Worm (Caenorhabditis elegans) whole organism, late embryonic: Measurements from ENCODE around the gene pigm-1.

ENCODE experiments used
- C38D4.7 ChIP-seq: fragments of 200-800 bp; sonication (Bioruptor generic); optimal IDR thresholded peaks from 2 replicates; lab custom pipeline; 2018; ENCODE audit warnings: mild to moderate bottlenecking, missing genetic modification characterization, moderate library complexity, missing compliant biosample characterization
- F13H6.1 ChIP-seq: sonication (generic microtip); optimal IDR thresholded peaks from 2 replicates; lab custom pipeline; 2016; ENCODE audit warnings: missing genetic modification characterization, missing compliant biosample characterization
- K09A11.1 ChIP-seq: sonication (generic microtip); optimal IDR thresholded peaks from 2 replicates; lab custom pipeline; 2017; ENCODE audit warnings: antibody characterized with exemption, mild to moderate bottlenecking, missing genetic modification characterization, missing compliant biosample characterization; ENCODE audit not compliant: insufficient read depth
- ceh-18 ChIP-seq: sonication (generic microtip); optimal IDR thresholded peaks from 2 replicates; lab custom pipeline; 2016; ENCODE audit warnings: missing genetic modification characterization, missing compliant biosample characterization
- ceh-2 ChIP-seq: sonication (generic microtip); optimal IDR thresholded peaks from 2 replicates; lab custom pipeline; 2016; ENCODE audit warnings: missing genotype, missing genetic modification characterization, missing compliant biosample characterization
- ceh-22 ChIP-seq: sonication (generic microtip); optimal IDR thresholded peaks from 2 replicates; lab custom pipeline; 2017; ENCODE audit warnings: missing biosample characterization, missing genetic modification characterization
- ceh-30 ChIP-seq: fragments of 150-350 bp; optimal IDR thresholded peaks from 2 replicates; lab custom pipeline; 2014; ENCODE audit warnings: missing biosample characterization, missing genetic modification characterization
- ceh-31 ChIP-seq: sonication (generic microtip); optimal IDR thresholded peaks from 2 replicates; lab custom pipeline; 2016; ENCODE audit warnings: missing genetic modification characterization, missing compliant biosample characterization
- ceh-34 ChIP-seq: sonication (generic microtip); optimal IDR thresholded peaks from 2 replicates; lab custom pipeline; 2016; ENCODE audit warnings: mild to moderate bottlenecking, missing genetic modification characterization, missing compliant biosample characterization
- ceh-48 ChIP-seq: sonication (generic microtip); optimal IDR thresholded peaks from 2 replicates; lab custom pipeline; 2016; ENCODE audit warnings: missing genetic modification characterization, inconsistent platforms, missing compliant biosample characterization
- ceh-6 ChIP-seq: fragments of 200-800 bp; sonication (Bioruptor generic); optimal IDR thresholded peaks from 2 replicates; lab custom pipeline; 2018; ENCODE audit warnings: mild to moderate bottlenecking, missing genetic modification characterization, missing compliant biosample characterization
- dmd-4 ChIP-seq: sonication (generic microtip); optimal IDR thresholded peaks from 2 replicates; lab custom pipeline; 2016; ENCODE audit warnings: borderline replicate concordance, missing genetic modification characterization, missing compliant biosample characterization
- dve-1 ChIP-seq: sonication (generic microtip); optimal IDR thresholded peaks from 2 replicates; lab custom pipeline; 2017; ENCODE audit warnings: antibody characterized with exemption, mild to moderate bottlenecking, missing genetic modification characterization, missing compliant biosample characterization
- elt-2 ChIP-seq: sonication (generic microtip); optimal IDR thresholded peaks from 2 replicates; lab custom pipeline; 2016; ENCODE audit warnings: missing genetic modification reagents, missing genetic modification characterization, missing compliant biosample characterization
- elt-4 ChIP-seq: sonication (generic microtip); optimal IDR thresholded peaks from 2 replicates; lab custom pipeline; 2016; ENCODE audit warnings: missing genetic modification characterization, missing compliant biosample characterization
- eyg-1 ChIP-seq: sonication (generic microtip); optimal IDR thresholded peaks from 2 replicates; lab custom pipeline; 2016; ENCODE audit warnings: missing genotype, missing genetic modification characterization, missing compliant biosample characterization
- fkh-10 ChIP-seq: fragments of 150-350 bp; optimal IDR thresholded peaks from 2 replicates; lab custom pipeline; 2014; ENCODE audit warnings: missing biosample characterization, missing genetic modification reagents, missing genetic modification characterization
- fkh-6 ChIP-seq: sonication (generic microtip); optimal IDR thresholded peaks from 2 replicates; lab custom pipeline; 2016; ENCODE audit warnings: missing genetic modification characterization, missing compliant biosample characterization
- gmeb-2 ChIP-seq: sonication (generic microtip); optimal IDR thresholded peaks from 2 replicates; lab custom pipeline; 2016; ENCODE audit warnings: missing genetic modification characterization, inconsistent platforms, missing compliant biosample characterization
- hlh-13 ChIP-seq: fragments of 200-800 bp; sonication (Bioruptor generic); optimal IDR thresholded peaks from 2 replicates; lab custom pipeline; 2018; ENCODE audit warnings: mild to moderate bottlenecking, missing genetic modification characterization, missing compliant biosample characterization
- hlh-15 ChIP-seq: sonication (generic microtip); optimal IDR thresholded peaks from 2 replicates; lab custom pipeline; 2016; ENCODE audit warnings: missing genetic modification characterization, missing compliant biosample characterization
- hlh-30 ChIP-seq: sonication (generic microtip); optimal IDR thresholded peaks from 2 replicates; lab custom pipeline; 2017; ENCODE audit warnings: antibody characterized with exemption, missing genetic modification characterization, missing compliant biosample characterization; ENCODE audit not compliant: insufficient read depth
- hlh-6 ChIP-seq: sonication (generic microtip); optimal IDR thresholded peaks from 2 replicates; lab custom pipeline; 2016; ENCODE audit warnings: missing genotype, missing genetic modification characterization, missing compliant biosample characterization
- madf-2 ChIP-seq: sonication (generic microtip); optimal IDR thresholded peaks from 2 replicates; lab custom pipeline; 2017; ENCODE audit warnings: missing genetic modification characterization, missing compliant biosample characterization
- mec-3 ChIP-seq: sonication (generic microtip); optimal IDR thresholded peaks from 2 replicates; lab custom pipeline; 2016; ENCODE audit warnings: borderline replicate concordance, missing genetic modification characterization, missing compliant biosample characterization
- nhr-232 ChIP-seq: sonication (generic microtip); optimal IDR thresholded peaks from 2 replicates; lab custom pipeline; 2016; ENCODE audit warnings: missing genetic modification characterization, missing compliant biosample characterization
- npax-4 ChIP-seq: sonication (generic microtip); optimal IDR thresholded peaks from 2 replicates; lab custom pipeline; 2016; ENCODE audit warnings: missing genetic modification characterization, missing compliant biosample characterization
- odd-2 ChIP-seq: sonication (generic microtip); optimal IDR thresholded peaks from 2 replicates; lab custom pipeline; 2017; ENCODE audit warnings: antibody characterized with exemption, mild to moderate bottlenecking, missing genetic modification characterization, missing compliant biosample characterization
- pag-3 ChIP-seq: sonication (generic microtip); optimal IDR thresholded peaks from 2 replicates; lab custom pipeline; 2016; ENCODE audit warnings: missing compliant biosample characterization, missing genetic modification characterization, borderline replicate concordance
- pat-9 ChIP-seq: fragments of 200-800 bp; sonication (Bioruptor generic); optimal IDR thresholded peaks from 2 replicates; lab custom pipeline; 2018; ENCODE audit warnings: mild to moderate bottlenecking, missing genetic modification characterization, moderate library complexity, missing compliant biosample characterization
- pha-4 ChIP-seq: fragments of 150-350 bp; optimal IDR thresholded peaks from 2 replicates; lab custom pipeline; 2018; ENCODE audit warnings: missing biosample characterization, missing genetic modification reagents, missing genetic modification characterization
- pqm-1 ChIP-seq: sonication (generic microtip); optimal IDR thresholded peaks from 2 replicates; lab custom pipeline; 2016; ENCODE audit warnings: missing genetic modification characterization, missing compliant biosample characterization
- pros-1 ChIP-seq: fragments of 150-350 bp; optimal IDR thresholded peaks from 2 replicates; lab custom pipeline; 2014; ENCODE audit warnings: missing biosample characterization, missing genetic modification reagents, missing genetic modification characterization
- sox-4 ChIP-seq: sonication (generic microtip); optimal IDR thresholded peaks from 2 replicates; lab custom pipeline; 2017; ENCODE audit warnings: mild to moderate bottlenecking, missing genetic modification characterization, inconsistent platforms, missing compliant biosample characterization
- syd-9 ChIP-seq: sonication (generic microtip); optimal IDR thresholded peaks from 2 replicates; lab custom pipeline; 2016; ENCODE audit warnings: mild to moderate bottlenecking, missing genetic modification characterization, moderate library complexity, missing compliant biosample characterization
- unc-55 ChIP-seq: sonication (generic microtip); optimal IDR thresholded peaks from 2 replicates; lab custom pipeline; 2017; ENCODE audit warnings: missing biosample characterization, missing genetic modification reagents, missing genetic modification characterization
- unc-86 ChIP-seq: sonication (generic microtip); optimal IDR thresholded peaks from 2 replicates; lab custom pipeline; 2016; ENCODE audit warnings: missing genetic modification characterization, missing compliant biosample characterization
- zip-5 ChIP-seq: sonication (generic microtip); optimal IDR thresholded peaks from 2 replicates; lab custom pipeline; 2016; ENCODE audit warnings: missing genetic modification characterization, missing compliant biosample characterization

Gene pigm-1

ce11 chrII:11336640-11337241 is 11.5 kb upstream of the pigm-1 start:
- no peak for TF ChIP-seq dmd-4 (tag; lab: Kevin White, UChicago)
- TF ChIP-seq ceh-18 (tag; lab: Kevin White, UChicago): no peak
- no peak for TF ChIP-seq unc-55
- TF ChIP-seq nhr-232 (tag; lab: Kevin White, UChicago): no peak
- no peak for TF ChIP-seq madf-2 (tag; lab: Kevin White, UChicago)
- no peak for TF ChIP-seq npax-4 (tag; lab: Kevin White, UChicago)
- no peak for TF ChIP-seq syd-9 (tag; lab: Kevin White, UChicago)
- TF ChIP-seq ceh-34 (tag; lab: Kevin White, UChicago): no peak
- no peak for TF ChIP-seq ceh-31
- no peak for TF ChIP-seq K09A11.1 (tag; lab: Kevin White, UChicago)
- no peak for TF ChIP-seq zip-5 (tag; lab: Kevin White, UChicago)
- TF ChIP-seq pqm-1 (tag; lab: Kevin White, UChicago): no peak

- no peak for TF ChIP-seq hlh-6 (tag; lab: Kevin White, UChicago)
- TF ChIP-seq elt-4 (tag; lab: Kevin White, UChicago): no peak
- no peak for TF ChIP-seq pat-9 (tag; lab: Kevin White, UChicago)
- TF ChIP-seq ceh-18 (tag; lab: Kevin White, UChicago): no peak
- no peak for TF ChIP-seq C38D4.7 (GFP tag; lab: Kevin White, UChicago)
- TF ChIP-seq madf-2 (tag; lab: Kevin White, UChicago): no peak
- TF ChIP-seq ceh-22 (tag; lab: Kevin White, UChicago): no peak
These were observed 10.7 kb upstream of the pigm-1 start, which contains the start of gene sqt-1 for ce11 chrII:11337497-11338040. Gene sqt-1, minus strand, starts transcription at chrII:11337837.

ce11 chrII:11339507-11339906 is 8.7 kb upstream of the pigm-1 start, which contains the start of gene rmd-3:
Gene rmd-3, minus strand, starts transcription at chrII:11339607.
- TF ChIP-seq ceh-48 (tag; lab: Kevin White, UChicago): no peak
- TF ChIP-seq ceh-6 (GFP tag; lab: Kevin White, UChicago): no peak
- no peak for TF ChIP-seq hlh-15 (tag; lab: Kevin White, UChicago)
- no peak for TF ChIP-seq eyg-1 (tag; lab: Kevin White, UChicago)
- TF ChIP-seq, all 69 proteins: peak for 0

ce11 chrII:11343300-11343869 is 4.9 kb upstream of the pigm-1 start, which contains the start of gene lgc-20:
Gene lgc-20, minus strand, starts transcription at chrII:11343610.
- TF ChIP-seq mec-3 (no peak), ceh-48 (tag; lab: Kevin White, UChicago) (peak; percentile 2)
- TF ChIP-seq, all 69 proteins: peak for 1

ce11 chrII:11344554-11344953 is 3.7 kb upstream of the pigm-1 start:
- TF ChIP-seq ceh-30 (tag; lab: Kevin White, UChicago) (no peak), pat-9 (tag; lab: Kevin White, UChicago) (no peak), hlh-30 (no peak), pag-3 (tag; lab: Kevin White, UChicago) (no peak), fkh-10 (GFP tag; lab: Kevin White, UChicago) (no peak)

ce11 chrII:11345570-11346029 is 2.6 kb upstream of the pigm-1 start, which contains the start of gene nduf-11:
Gene nduf-11, minus strand, starts transcription at chrII:11345620.
- TF ChIP-seq npax-4 (tag; lab: Kevin White, UChicago): no peak
- peak; percentile 18 for TF ChIP-seq pat-9 (tag; lab: Kevin White, UChicago)
- no peak for TF ChIP-seq pros-1 (tag; lab: Kevin White, UChicago)
- TF ChIP-seq pqm-1 (tag; lab: Kevin White, UChicago): no peak
- TF ChIP-seq sox-4 (tag; lab: Kevin White, UChicago): peak; percentile 47
- TF ChIP-seq odd-2: no peak
- TF ChIP-seq ceh-2 (tag; lab: Kevin White, UChicago): no peak
- TF ChIP-seq hlh-15 (tag; lab: Kevin White, UChicago): no peak
- TF ChIP-seq F13H6.1 (tag; lab: Kevin White, UChicago): no peak
- TF ChIP-seq gmeb-2 (tag; lab: Kevin White, UChicago): peak; percentile 11
- TF ChIP-seq fkh-10 (GFP tag; lab: Kevin White, UChicago): no peak
- TF ChIP-seq hlh-13 (GFP tag; lab: Kevin White, UChicago): no peak
- no peak for TF ChIP-seq hlh-30
- TF ChIP-seq elt-2 (tag; lab: Kevin White, UChicago): peak; percentile 73
- TF ChIP-seq pha-4 (tag; lab: Kevin White, UChicago): no peak
- no peak for TF ChIP-seq ceh-30 (tag; lab: Kevin White, UChicago)
- TF ChIP-seq nhr-232 (tag; lab: Kevin White, UChicago): peak; percentile 1
- no peak for TF ChIP-seq fkh-6
- TF ChIP-seq unc-86: peak; percentile 58
- peak; percentile 55 for TF ChIP-seq dve-1 (tag; lab: Kevin White, UChicago)
- peak; percentile 39 for TF ChIP-seq ceh-34 (tag; lab: Kevin White, UChicago)
- no peak for TF ChIP-seq dmd-4 (tag; lab: Kevin White, UChicago)
